Worm (Caenorhabditis elegans): Measurements from ENCODE around the gene K08D10.13.

Gene K08D10.13

ce11 chrIV:4171531-4172163 lies at the start of gene K08D10.13, which contains the start of gene rnp-2:
TSS of gene K08D10.13 (minus strand) at chrIV:4171581.
TSS of gene rnp-2 (plus strand) at chrIV:4172076.
- TF ChIP-seq ceh-82 (tag; optimal IDR thresholded peaks at IDR 0.05): no peak
- TF ChIP-seq ceh-20 (GFP tag; IDR thresholded peaks at IDR 0.05): no peak
- no peak for TF ChIP-seq ceh-28 (tag; optimal IDR thresholded peaks at IDR 0.05)
- TF ChIP-seq saeg-2 (GFP tag; IDR thresholded peaks at IDR 0.05): no peak
- no peak for TF ChIP-seq D1046.2 (GFP tag; IDR thresholded peaks at IDR 0.05)
- TF ChIP-seq nhr-77 (tag; optimal IDR thresholded peaks at IDR 0.05): no peak
- TF ChIP-seq hmg-1.1 (GFP tag; IDR thresholded peaks at IDR 0.05): no peak
- TF ChIP-seq nhr-10 (tag; optimal IDR thresholded peaks at IDR 0.05): no peak
- no peak for TF ChIP-seq nhr-76 (tag; optimal IDR thresholded peaks at IDR 0.05)
- TF ChIP-seq T20F7.1 (GFP tag; optimal IDR thresholded peaks at IDR 0.05): no peak
- TF ChIP-seq attf-4 (tag; optimal IDR thresholded peaks at IDR 0.05): no peak
- peak; percentile 29 for TF ChIP-seq unc-130 (GFP tag; optimal IDR thresholded peaks at IDR 0.05)
- no peak for TF ChIP-seq zfp-2 (tag; optimal IDR thresholded peaks at IDR 0.05)
- TF ChIP-seq sdz-12 (GFP tag; optimal IDR thresholded peaks at IDR 0.05): no peak
- TF ChIP-seq mes-2 (tag; optimal IDR thresholded peaks at IDR 0.05; ENCODE audit: poor library complexity, severe bottlenecking): peak; percentile 96
- TF ChIP-seq rbr-2 (tag; optimal IDR thresholded peaks at IDR 0.05): peak; percentile 35
- TF ChIP-seq gei-8 (GFP tag; optimal IDR thresholded peaks at IDR 0.05): no peak
- no peak for TF ChIP-seq Y5F2A.4 (GFP tag; optimal IDR thresholded peaks at IDR 0.05)
- peak; percentile 92 for TF ChIP-seq lin-38 (GFP tag; IDR thresholded peaks at IDR 0.05)
- no peak for TF ChIP-seq zag-1 (tag; optimal IDR thresholded peaks at IDR 0.05)
- TF ChIP-seq tra-1 (GFP tag; IDR thresholded peaks at IDR 0.05): no peak
- TF ChIP-seq ceh-62 (tag; optimal IDR thresholded peaks at IDR 0.05): no peak
- no peak for TF ChIP-seq nhr-11 (tag; optimal IDR thresholded peaks at IDR 0.05)
- no peak for TF ChIP-seq unc-39 (tag; optimal IDR thresholded peaks at IDR 0.05)
- no peak for TF ChIP-seq tag-97 (GFP tag; IDR thresholded peaks at IDR 0.05)
- TF ChIP-seq nhr-28 (tag; optimal IDR thresholded peaks at IDR 0.05): peak; percentile 9
- 0 out of 2 replicates have a peak, but pooled peaks have one; percentile 25 for TF ChIP-seq ZK337.2 (GFP tag; IDR thresholded peaks at IDR 0.05)
- no peak for TF ChIP-seq jun-1 (tag; optimal IDR thresholded peaks at IDR 0.05)
- peak; percentile 43 for TF ChIP-seq aha-1 (tag)
- TF ChIP-seq zfp-3 (GFP tag; conservative IDR thresholded peaks at IDR 0.05): no peak
- TF ChIP-seq Y48G9A.11 (GFP tag; IDR thresholded peaks at IDR 0.05): no peak; the same call in 1 of the 2 replicates
- TF ChIP-seq aly-2 (tag; optimal IDR thresholded peaks at IDR 0.05): no peak
- TF ChIP-seq zip-11 (GFP tag; IDR thresholded peaks at IDR 0.05): no peak
- peak; percentile 63 for TF ChIP-seq dpl-1 (GFP tag; optimal IDR thresholded peaks at IDR 0.05)
- no peak for TF ChIP-seq madf-9 (GFP tag; conservative IDR thresholded peaks at IDR 0.05)
- no peak for TF ChIP-seq daf-8 (GFP tag; IDR thresholded peaks at IDR 0.05)
- peak in 1 of 2 experiments; percentile 45 for TF ChIP-seq hif-1 (tag; optimal IDR thresholded peaks at IDR 0.05)
- no peak for TF ChIP-seq ces-1 (GFP tag; optimal IDR thresholded peaks at IDR 0.05)
- peak; percentile 10 for TF ChIP-seq lin-13 (GFP tag; optimal IDR thresholded peaks at IDR 0.05)
- TF ChIP-seq nhr-111 (GFP tag; optimal IDR thresholded peaks at IDR 0.05): no peak
- no peak for TF ChIP-seq daf-19 (GFP tag; conservative IDR thresholded peaks at IDR 0.05)
- TF ChIP-seq ctbp-1 (GFP tag; IDR thresholded peaks at IDR 0.05): no peak
- no peak for TF ChIP-seq mep-1 (tag; optimal IDR thresholded peaks at IDR 0.05)
- no peak for TF ChIP-seq spr-3 (GFP tag; optimal IDR thresholded peaks at IDR 0.05)
- TF ChIP-seq hlh-11 (tag; optimal IDR thresholded peaks at IDR 0.05): no peak
- no peak for TF ChIP-seq nhr-237 (tag; optimal IDR thresholded peaks at IDR 0.05)
- no peak for TF ChIP-seq ceh-32 (tag; optimal IDR thresholded peaks at IDR 0.05; ENCODE audit: poor library complexity)
- no peak for TF ChIP-seq lin-29 (GFP tag; IDR thresholded peaks at IDR 0.05)
- no peak for TF ChIP-seq mdl-1 (tag; optimal IDR thresholded peaks at IDR 0.05)
- TF ChIP-seq dmd-6 (GFP tag; IDR thresholded peaks at IDR 0.05): no peak
- no peak for TF ChIP-seq T26A8.4 (GFP tag; IDR thresholded peaks at IDR 0.05)
- no peak for TF ChIP-seq php-3 (GFP tag; IDR thresholded peaks at IDR 0.05)

Measured in whole organism, L4 larva.